Worm (Caenorhabditis elegans) whole organism, young adult: Measurements from ENCODE around the gene Y49F6B.8.
A peak's percentile ranks its signal among the peaks of the same experiment; 100 is the strongest.

Source experiments
- B0019.2 ChIP-seq: fragments of 200-800 bp; sonication (Bioruptor generic); conservative IDR thresholded peaks from 2 replicates; pipeline ENCODE4 v1.3.6; 2022; ENCODE audit warnings: missing genetic modification reagents, missing genetic modification characterization, missing compliant biosample characterization
- F37B4.10 ChIP-seq: fragments of 200-800 bp; sonication (Bioruptor generic); IDR thresholded peaks from 2 replicates; pipeline ENCODE4 v1.3.6; 2022; ENCODE audit warnings: missing genetic modification characterization, missing compliant biosample characterization
- F57C9.4 ChIP-seq: sonication (generic microtip); optimal IDR thresholded peaks from 2 replicates; lab custom pipeline; 2017; ENCODE audit warnings: mild to moderate bottlenecking, missing genetic modification characterization, missing compliant biosample characterization
- K11D2.4 ChIP-seq: fragments of 200-800 bp; sonication (Bioruptor generic); IDR thresholded peaks from 2 replicates; pipeline ENCODE4 v1.3.6; 2022; ENCODE audit warnings: missing genetic modification reagents, missing genetic modification characterization, missing compliant biosample characterization
- K12H6.12 ChIP-seq: fragments of 200-800 bp; sonication (Bioruptor generic); optimal IDR thresholded peaks from 2 replicates; lab custom pipeline; 2018; ENCODE audit warnings: mild to moderate bottlenecking, missing genetic modification characterization, missing compliant biosample characterization
- Y53G8AR.9 ChIP-seq: fragments of 200-800 bp; sonication (Bioruptor generic); conservative IDR thresholded peaks from 2 replicates; pipeline ENCODE4 v1.3.6; 2022; ENCODE audit warnings: missing genetic modification reagents, missing genetic modification characterization, missing compliant biosample characterization
- Y56A3A.18 ChIP-seq: fragments of 200-800 bp; sonication (Bioruptor generic); IDR thresholded peaks from 2 replicates; pipeline ENCODE4 v1.3.6; 2022; ENCODE audit warnings: missing genetic modification reagents, missing genetic modification characterization, missing compliant biosample characterization
- Y79H2A.3 ChIP-seq: fragments of 200-800 bp; sonication (Bioruptor generic); conservative IDR thresholded peaks from 2 replicates; pipeline ENCODE4 v1.3.6; 2022; ENCODE audit warnings: missing genetic modification reagents, missing genetic modification characterization, missing compliant biosample characterization
- Y95B8A.8 ChIP-seq: fragments of 200-800 bp; sonication (Bioruptor generic); IDR thresholded peaks from 2 replicates; pipeline ENCODE4 v1.3.6; 2022; ENCODE audit warnings: missing genetic modification reagents, missing genetic modification characterization, missing compliant biosample characterization
- akir-1 ChIP-seq: fragments of 200-800 bp; sonication (Bioruptor generic); optimal IDR thresholded peaks from 2 replicates; lab custom pipeline; 2018; ENCODE audit warnings: mild to moderate bottlenecking, missing genetic modification characterization, moderate library complexity, missing compliant biosample characterization
- attf-5 ChIP-seq: fragments of 200-800 bp; sonication (Bioruptor generic); optimal IDR thresholded peaks from 2 replicates; lab custom pipeline; 2018; ENCODE audit warnings: mild to moderate bottlenecking, missing genetic modification characterization, missing compliant biosample characterization
- bed-2 ChIP-seq: fragments of 200-800 bp; sonication (Bioruptor generic); IDR thresholded peaks from 2 replicates; pipeline ENCODE4 v1.3.6; 2022; ENCODE audit warnings: missing genetic modification reagents, missing genetic modification characterization, missing compliant biosample characterization
- cebp-2 ChIP-seq: fragments of 200-800 bp; sonication (Bioruptor generic); IDR thresholded peaks from 2 replicates; pipeline ENCODE4 v1.3.6; 2022; ENCODE audit warnings: missing genetic modification characterization, missing compliant biosample characterization
- ceh-40 ChIP-seq: fragments of 200-800 bp; sonication (Bioruptor generic); IDR thresholded peaks from 2 replicates; pipeline ENCODE4 v1.3.6; 2022; ENCODE audit warnings: missing genetic modification characterization, missing compliant biosample characterization
- die-1 ChIP-seq: sonication (generic microtip); optimal IDR thresholded peaks from 2 replicates; lab custom pipeline; 2016; ENCODE audit warnings: missing genotype, mild to moderate bottlenecking, missing genetic modification characterization, missing compliant biosample characterization
- egl-44 ChIP-seq: fragments of 200-800 bp; sonication (Bioruptor generic); IDR thresholded peaks from 2 replicates; pipeline ENCODE4 v1.3.6; 2022; ENCODE audit warnings: missing genetic modification reagents, missing genetic modification characterization, missing compliant biosample characterization
- ekl-4 ChIP-seq: fragments of 200-800 bp; sonication (Bioruptor generic); IDR thresholded peaks from 2 replicates; pipeline ENCODE4 v1.3.6; 2022; ENCODE audit warnings: missing genetic modification reagents, missing genetic modification characterization, missing compliant biosample characterization
- gei-17 ChIP-seq: fragments of 200-800 bp; sonication (Bioruptor generic); optimal IDR thresholded peaks from 2 replicates; lab custom pipeline; 2018; ENCODE audit warnings: mild to moderate bottlenecking, missing genetic modification characterization, missing compliant biosample characterization
- him-1 ChIP-seq: sonication (generic microtip); optimal IDR thresholded peaks from 2 replicates; lab custom pipeline; 2016; ENCODE audit warnings: missing genotype, missing genetic modification reagents, missing genetic modification characterization, missing compliant biosample characterization
- hlh-26 ChIP-seq: fragments of 200-800 bp; sonication (Bioruptor generic); conservative IDR thresholded peaks from 2 replicates; pipeline ENCODE4 v1.3.6; 2022; ENCODE audit warnings: missing genetic modification reagents, missing genetic modification characterization, missing compliant biosample characterization
- hmg-1.2 ChIP-seq: fragments of 200-800 bp; sonication (Bioruptor generic); IDR thresholded peaks from 2 replicates; pipeline ENCODE4 v1.3.6; 2022; ENCODE audit warnings: missing genetic modification reagents, missing genetic modification characterization, missing compliant biosample characterization
- let-526 ChIP-seq: fragments of 200-800 bp; sonication (Bioruptor generic); IDR thresholded peaks from 2 replicates; pipeline ENCODE4 v1.3.6; 2022; ENCODE audit warnings: missing genetic modification reagents, missing genetic modification characterization, missing compliant biosample characterization
- let-607 ChIP-seq, 2 experiments: fragments of 200-800 bp in 1 of 2; sonication (Bioruptor generic) in 1 of 2; sonication (generic microtip) in 1 of 2; optimal IDR thresholded peaks; 2 replicates each; lab custom pipeline; 2016 to 2018; ENCODE audit warnings: mild to moderate bottlenecking in 2 of 2, missing compliant biosample characterization in 2 of 2, missing genetic modification characterization in 2 of 2, moderate library complexity in 2 of 2, missing genotype in 1 of 2
- lir-1 ChIP-seq: fragments of 200-800 bp; sonication (Bioruptor generic); conservative IDR thresholded peaks from 2 replicates; pipeline ENCODE4 v1.3.6; 2022; ENCODE audit warnings: missing genetic modification reagents, missing genetic modification characterization, missing compliant biosample characterization
- lsl-1 ChIP-seq: fragments of 200-800 bp; sonication (Bioruptor generic); optimal IDR thresholded peaks from 2 replicates; lab custom pipeline; 2018; ENCODE audit warnings: mild to moderate bottlenecking, missing genetic modification characterization, moderate library complexity, missing compliant biosample characterization
- madf-3 ChIP-seq: fragments of 200-800 bp; sonication (Bioruptor generic); IDR thresholded peaks from 2 replicates; pipeline ENCODE4 v1.3.6; 2022; ENCODE audit warnings: missing genetic modification reagents, missing genetic modification characterization, missing compliant biosample characterization
- madf-6 ChIP-seq: fragments of 200-800 bp; sonication (Bioruptor generic); IDR thresholded peaks from 2 replicates; pipeline ENCODE4 v1.3.6; 2022; ENCODE audit warnings: missing genetic modification reagents, missing genetic modification characterization, missing compliant biosample characterization
- madf-8 ChIP-seq: fragments of 200-800 bp; sonication (Bioruptor generic); conservative IDR thresholded peaks from 2 replicates; pipeline ENCODE4 v1.3.6; 2022; ENCODE audit warnings: missing genetic modification reagents, missing genetic modification characterization, missing compliant biosample characterization
- mes-4 ChIP-seq: sonication (generic microtip); optimal IDR thresholded peaks from 2 replicates; lab custom pipeline; 2016; ENCODE audit warnings: missing genotype, missing genetic modification characterization, missing compliant biosample characterization
- nfya-2 ChIP-seq: fragments of 200-800 bp; sonication (Bioruptor generic); IDR thresholded peaks from 2 replicates; pipeline ENCODE4 v1.3.6; 2022; ENCODE audit warnings: missing genetic modification reagents, missing genetic modification characterization, missing compliant biosample characterization
- nhr-27 ChIP-seq: fragments of 200-800 bp; sonication (Bioruptor generic); optimal IDR thresholded peaks from 2 replicates; lab custom pipeline; 2018; ENCODE audit warnings: mild to moderate bottlenecking, missing genetic modification characterization, moderate library complexity, missing compliant biosample characterization
- nhr-90 ChIP-seq: sonication (generic microtip); optimal IDR thresholded peaks from 2 replicates; lab custom pipeline; 2016; ENCODE audit warnings: missing genotype, mild to moderate bottlenecking, missing genetic modification characterization, missing compliant biosample characterization
- snpc-1.1 ChIP-seq: sonication (generic microtip); optimal IDR thresholded peaks from 2 replicates; lab custom pipeline; 2017; ENCODE audit warnings: missing genetic modification characterization, mild to moderate bottlenecking, missing compliant biosample characterization, antibody characterized with exemption, moderate library complexity, missing genotype, missing genetic modification reagents; ENCODE audit not compliant: insufficient read depth
- tbp1 ChIP-seq: fragments of 200-800 bp; sonication (Bioruptor generic); optimal IDR thresholded peaks from 2 replicates; lab custom pipeline; 2018; ENCODE audit warnings: mild to moderate bottlenecking, missing genetic modification characterization, missing compliant biosample characterization
- tlf-1 ChIP-seq: fragments of 200-800 bp; sonication (Bioruptor generic); optimal IDR thresholded peaks from 2 replicates; lab custom pipeline; 2018; ENCODE audit warnings: mild to moderate bottlenecking, missing genetic modification characterization, missing compliant biosample characterization
- ztf-25 ChIP-seq: fragments of 200-800 bp; sonication (Bioruptor generic); IDR thresholded peaks from 2 replicates; pipeline ENCODE4 v1.3.6; 2022; ENCODE audit warnings: missing genetic modification reagents, missing genetic modification characterization, missing compliant biosample characterization
- ztf-6 ChIP-seq: fragments of 200-800 bp; sonication (Bioruptor generic); IDR thresholded peaks from 2 replicates; pipeline ENCODE4 v1.3.6; 2022; ENCODE audit warnings: missing genetic modification reagents, missing genetic modification characterization, missing compliant biosample characterization

Y49F6B.8 gene

ce11 chrII:3447906-3448305 is 33.6 kb downstream of the Y49F6B.8 start, which contains the start of gene C16C8.21:
TSS of gene C16C8.21 (plus strand) at chrII:3448206.
- TF ChIP-seq tlf-1 (GFP tag; lab: Kevin White, UChicago) (no peak), hmg-1.2 (GFP tag; lab: Robert Waterston, UW) (no peak), let-607 (tag; optimal IDR thresholded peaks at IDR 0.05; lab: Kevin White, UChicago) (no peak), tbp1 (GFP tag; lab: Kevin White, UChicago) (no peak), K11D2.4 (GFP tag; lab: Robert Waterston, UW) (no peak), cebp-2 (GFP tag; lab: Robert Waterston, UW) (no peak), attf-5 (GFP tag; lab: Kevin White, UChicago) (no peak), lir-1 (GFP tag; lab: Robert Waterston, UW) (no peak), nfya-2 (GFP tag; lab: Robert Waterston, UW) (no peak), ekl-4 (GFP tag; lab: Robert Waterston, UW) (no peak), ceh-40 (GFP tag; lab: Robert Waterston, UW) (no peak), B0019.2 (GFP tag; lab: Robert Waterston, UW) (no peak), snpc-1.1 (tag; lab: Kevin White, UChicago) (no peak)

ce11 chrII:3446647-3447046 is 34.8 kb downstream of the Y49F6B.8 start, which contains the start of the genes C16C8.20 and gldi-6:
TSS of gene C16C8.20 (plus strand) at chrII:3446947.
TSS of gene gldi-6 (plus strand) at chrII:3446947.
- TF ChIP-seq Y95B8A.8: no peak
- TF ChIP-seq F37B4.10 (GFP tag; lab: Robert Waterston, UW): no peak
- TF ChIP-seq Y53G8AR.9: no peak
- no peak for TF ChIP-seq him-1 (tag; lab: Kevin White, UChicago)
- no peak for TF ChIP-seq K12H6.12 (tag; lab: Kevin White, UChicago)
- TF ChIP-seq Y56A3A.18 (GFP tag; lab: Robert Waterston, UW): no peak
- no peak for TF ChIP-seq gei-17 (GFP tag; lab: Kevin White, UChicago)

DNA sequence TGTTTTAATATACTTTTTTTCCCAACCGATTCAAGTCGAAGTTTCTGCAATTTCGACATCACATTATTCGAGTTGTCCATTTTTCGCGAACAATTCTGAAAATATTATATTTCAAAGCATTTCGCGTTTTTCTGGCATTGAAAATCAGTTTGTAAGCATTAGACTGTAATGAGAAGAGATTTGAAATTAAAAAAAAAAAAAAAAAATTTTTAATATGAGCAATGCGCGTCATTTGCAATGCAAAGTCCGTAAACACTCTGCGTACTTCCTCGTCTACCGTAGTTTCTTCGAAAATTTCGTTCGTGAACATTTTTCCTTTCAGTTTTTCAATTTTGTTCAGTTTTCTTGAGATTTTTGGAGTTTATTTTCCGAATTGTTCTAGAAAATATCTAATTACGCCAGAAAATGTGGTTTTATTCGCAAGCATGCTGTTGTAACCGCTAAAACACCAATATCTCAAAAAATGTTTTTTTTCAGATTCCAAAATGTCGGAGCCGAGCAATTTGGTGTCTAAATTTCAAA is 36.1 kb downstream of the Y49F6B.8 start, which contains the start of the genes C16C8.5 and C16C8.16:
C16C8.5 (minus strand) TSS at position 101 of the 522 bp plus-strand sequence.
C16C8.16 (plus strand) TSS at position 472 of the 522 bp plus-strand sequence.
- TF ChIP-seq Y79H2A.3 (GFP tag; lab: Robert Waterston, UW) (no peak), madf-6 (GFP tag; lab: Robert Waterston, UW) (peak; percentile 21; the same call in 1 of the 2 replicates), let-607 (tag; optimal IDR thresholded peaks at IDR 0.05; lab: Kevin White, UChicago) (no peak), hlh-26 (no peak), lsl-1 (peak; percentile 71), madf-8 (GFP tag; lab: Robert Waterston, UW) (no peak), ztf-25 (GFP tag; lab: Robert Waterston, UW) (no peak), let-526 (GFP tag; lab: Robert Waterston, UW) (no peak), die-1 (tag; lab: Kevin White, UChicago) (no peak)

DNA sequence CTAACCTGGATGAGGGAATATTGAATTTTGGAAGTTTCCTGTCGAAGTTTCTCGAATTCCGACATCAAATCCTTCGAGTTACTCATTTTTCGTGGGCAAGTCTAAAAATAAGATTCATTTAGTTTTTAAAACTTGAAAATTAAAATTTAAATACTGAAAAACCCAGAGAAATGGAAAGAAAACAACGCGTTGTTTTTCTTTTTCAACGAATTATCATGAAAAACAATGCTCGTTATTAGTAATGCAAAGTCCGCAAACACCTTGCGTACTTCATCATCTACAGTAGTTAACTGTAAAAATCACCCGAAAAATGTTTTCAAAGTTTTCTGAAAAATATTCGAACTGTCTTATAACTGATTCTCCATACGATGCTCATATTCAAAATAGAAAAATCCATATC is 37.2 kb downstream of the Y49F6B.8 start, which contains the start of gene C16C8.4:
C16C8.4 (minus strand) TSS at position 101 of the 400 bp plus-strand sequence.
- no peak for TF ChIP-seq mes-4 (tag; lab: Kevin White, UChicago)
- TF ChIP-seq lsl-1: peak; percentile 58

DNA sequence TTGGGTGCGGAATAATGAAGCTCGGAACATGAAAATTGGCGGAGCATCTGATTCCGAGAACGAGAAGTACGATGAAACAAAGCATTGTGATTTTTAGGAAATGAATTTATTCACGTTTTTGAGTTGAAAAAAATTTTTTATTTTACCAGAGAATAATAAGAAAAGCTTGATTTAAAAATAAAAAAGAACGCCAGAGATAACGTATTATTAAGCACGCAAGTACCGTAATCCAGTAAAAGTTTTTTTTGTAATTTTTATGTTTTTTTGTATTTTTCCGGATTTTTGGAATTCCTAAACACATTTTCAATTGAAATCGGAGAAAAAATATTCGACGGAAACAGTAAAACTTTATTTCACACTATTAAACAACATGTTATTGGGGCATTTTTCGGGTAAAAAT is 38.3 kb downstream of the Y49F6B.8 start, which contains the start of gene C16C8.22:
C16C8.22 (minus strand) TSS at position 101 of the 400 bp plus-strand sequence.
- TF ChIP-seq madf-3 (GFP tag; lab: Robert Waterston, UW) (no peak), F37B4.10 (GFP tag; lab: Robert Waterston, UW) (no peak), bed-2 (GFP tag; lab: Robert Waterston, UW) (no peak), egl-44 (GFP tag; lab: Robert Waterston, UW) (no peak), nhr-90 (tag; lab: Kevin White, UChicago) (no peak), nhr-27 (tag; lab: Kevin White, UChicago) (no peak), ztf-6 (GFP tag; lab: Robert Waterston, UW) (no peak), akir-1 (no peak), Y56A3A.18 (GFP tag; lab: Robert Waterston, UW) (no peak), F57C9.4 (tag; lab: Kevin White, UChicago) (no peak)
